Worm (Caenorhabditis elegans): ENCODE data around the gene ZK1236.5.

- TF ChIP-seq pha-4 (tag; optimal IDR thresholded peaks at IDR 0.05) = no peak
- no peak for TF ChIP-seq snpc-4 (GFP tag; optimal IDR thresholded peaks at IDR 0.05)
- no peak for TF ChIP-seq snpc-4 (tag; optimal IDR thresholded peaks at IDR 0.05)
- TF ChIP-seq unc-62 (GFP tag; optimal IDR thresholded peaks at IDR 0.05) = no peak
- no peak for TF ChIP-seq ceh-58 (GFP tag; IDR thresholded peaks at IDR 0.05)
- TF ChIP-seq efl-1 (GFP tag; optimal IDR thresholded peaks at IDR 0.05) = no peak
- no peak for TF ChIP-seq lsl-1 (GFP tag; optimal IDR thresholded peaks at IDR 0.05)
Measured at ce11 chrIII:8401887-8402286, 30.1 kb downstream of the ZK1236.5 start, which contains the start of gene lap-1.

Data from whole organism, young adult.